Worm (Caenorhabditis elegans) whole organism, L4/young adult: ENCODE data around the gene Y39G8B.5.

ENCODE experiments used
- W03F9.2 ChIP-seq: fragments of 150-350 bp; optimal IDR thresholded peaks from 2 replicates; lab custom pipeline; 2014; ENCODE audit warnings: missing biosample characterization, missing genetic modification characterization
- him-1 ChIP-seq: sonication (generic microtip); optimal IDR thresholded peaks from 2 replicates; lab custom pipeline; 2016; ENCODE audit warnings: missing genotype, missing genetic modification reagents, missing genetic modification characterization, missing compliant biosample characterization

DNA sequence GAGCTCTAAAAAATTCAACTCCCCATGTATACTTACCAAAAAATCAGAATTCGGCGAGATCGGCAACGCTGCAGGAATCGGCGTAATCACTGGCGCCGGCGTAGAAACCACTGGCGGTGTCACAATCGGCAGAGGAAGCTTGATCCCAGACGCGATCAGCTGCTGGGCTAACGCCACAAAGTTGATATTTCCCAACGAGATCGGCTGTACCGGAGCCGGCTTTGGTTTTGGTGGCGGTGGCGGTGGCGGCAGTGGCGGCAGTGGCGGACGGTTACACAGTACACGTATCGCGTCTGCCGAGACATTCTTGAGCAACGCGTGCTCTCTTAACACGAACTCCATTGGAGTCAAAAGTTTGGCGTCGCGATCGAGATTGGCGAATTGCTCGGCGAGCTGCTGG is 42.9 kb upstream of the Y39G8B.5 start:
- TF ChIP-seq W03F9.2 (tag; lab: Kevin White, UChicago): no peak
- no peak for TF ChIP-seq him-1 (tag; lab: Kevin White, UChicago)
